Fruit fly (Drosophila melanogaster): ENCODE results near the gene Nepl17.

The Nepl17 gene

DNA sequence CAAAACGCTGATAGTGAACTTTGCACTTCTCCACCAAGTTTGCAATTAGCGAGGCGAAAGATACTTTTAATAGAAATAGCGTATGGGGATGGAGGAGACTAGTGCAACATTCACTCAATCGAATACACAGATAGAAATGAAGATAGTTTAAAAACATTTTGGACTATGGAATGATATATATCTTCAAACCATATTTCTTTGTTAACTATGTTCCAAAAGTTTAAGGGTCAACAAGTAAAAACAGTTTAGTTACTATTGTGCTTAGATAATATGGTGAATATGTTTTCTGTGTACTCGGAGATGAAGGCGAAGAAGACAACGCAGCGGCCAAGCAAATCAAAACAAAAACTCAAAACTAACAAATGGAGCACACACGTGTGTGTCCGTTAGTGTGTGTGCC, 31.5 kb downstream of the Nepl17 start (continued):
- TF ChIP-seq CG30020 (tag; optimal IDR thresholded peaks at IDR 0.05) (no peak), NfI (GFP tag; optimal IDR thresholded peaks at IDR 0.05) (peak; percentile 48), hbn (GFP tag; IDR thresholded peaks at IDR 0.05; ENCODE audit: partially characterized antibody) (no peak), kah (GFP tag; optimal IDR thresholded peaks at IDR 0.05) (no peak), ro (GFP tag; IDR thresholded peaks at IDR 0.05) (no peak), CG8089 (GFP tag; optimal IDR thresholded peaks at IDR 0.05) (no peak), CG17802 (tag; optimal IDR thresholded peaks at IDR 0.05) (peak; percentile 8), pan (optimal IDR thresholded peaks at IDR 0.05) (no peak), pan (GFP tag; optimal IDR thresholded peaks at IDR 0.05 in 1 of 2, IDR thresholded peaks at IDR 0.05 in 1 of 2) (peak in 1 of 2 experiments; percentile 76), cad (GFP tag; optimal IDR thresholded peaks at IDR 0.05) (no peak), CG6175 (GFP tag; IDR thresholded peaks at IDR 0.05) (no peak), Atf3 (GFP tag; optimal IDR thresholded peaks at IDR 0.05) (no peak), sqz (GFP tag; optimal IDR thresholded peaks at IDR 0.05) (no peak), GATAe (GFP tag; conservative IDR thresholded peaks at IDR 0.05) (no peak), Hr51 (GFP tag; optimal IDR thresholded peaks at IDR 0.05) (peak in 1 of 2 experiments; percentile 73), Six4 (GFP tag; optimal IDR thresholded peaks at IDR 0.05) (no peak), B-H2 (GFP tag; optimal IDR thresholded peaks at IDR 0.05) (no peak), Atf-2 (GFP tag; optimal IDR thresholded peaks at IDR 0.05) (no peak), nau (GFP tag; optimal IDR thresholded peaks at IDR 0.05) (no peak), Elba2 (GFP tag; optimal IDR thresholded peaks at IDR 0.05) (no peak), B-H1 (GFP tag; IDR thresholded peaks at IDR 0.05) (peak; percentile 29; the same call in 1 of the 3 replicates), CG3838 (GFP tag; optimal IDR thresholded peaks at IDR 0.05) (no peak), CG3847 (GFP tag; IDR thresholded peaks at IDR 0.05) (no peak), CG18011 (GFP tag; optimal IDR thresholded peaks at IDR 0.05) (no peak), PHDP (tag; optimal IDR thresholded peaks at IDR 0.05) (peak; percentile 66), tin (GFP tag; optimal IDR thresholded peaks at IDR 0.05) (no peak), seq (GFP tag; IDR thresholded peaks at IDR 0.05) (no peak), CG14965 (GFP tag; optimal IDR thresholded peaks at IDR 0.05; ENCODE audit: borderline replicate concordance) (no peak), CG12219 (GFP tag; optimal IDR thresholded peaks at IDR 0.05) (peak; percentile 27), CG12104 (GFP tag; optimal IDR thresholded peaks at IDR 0.05) (no peak), CG17612 (GFP tag; IDR thresholded peaks at IDR 0.05) (no peak), CG2202 (tag; optimal IDR thresholded peaks at IDR 0.05) (no peak), CkIIα-i1 (GFP tag; IDR thresholded peaks at IDR 0.05) (no peak), repo (GFP tag; optimal IDR thresholded peaks at IDR 0.05) (no peak), CG7987 (GFP tag; optimal IDR thresholded peaks at IDR 0.05) (no peak), hb (GFP tag; IDR thresholded peaks at IDR 0.05; ENCODE audit: partially characterized antibody) (no peak), pnt (GFP tag; optimal IDR thresholded peaks at IDR 0.05) (peak; percentile 53), BEAF-32 (GFP tag; optimal IDR thresholded peaks at IDR 0.05) (no peak), HLH4C (GFP tag; IDR thresholded peaks at IDR 0.05; ENCODE audit: partially characterized antibody) (no peak), Sox102F (GFP tag; optimal IDR thresholded peaks at IDR 0.05) (peak; percentile 79), CG18599 (GFP tag; optimal IDR thresholded peaks at IDR 0.05) (peak; percentile 4), CG2889 (GFP tag; IDR thresholded peaks at IDR 0.05) (no peak), sob (GFP tag; IDR thresholded peaks at IDR 0.05) (peak; percentile 17; the same call in 1 of the 2 replicates), Mad (GFP tag; optimal IDR thresholded peaks at IDR 0.05) (no peak), CG12942 (GFP tag; optimal IDR thresholded peaks at IDR 0.05) (no peak), CG10267 (tag; optimal IDR thresholded peaks at IDR 0.05) (peak; percentile 5), org-1 (GFP tag; optimal IDR thresholded peaks at IDR 0.05) (peak; percentile 6), CG10654 (GFP tag; optimal IDR thresholded peaks at IDR 0.05) (peak; percentile 3), Max (GFP tag; optimal IDR thresholded peaks at IDR 0.05) (no peak), CG2120 (GFP tag; optimal IDR thresholded peaks at IDR 0.05) (no peak), pita (GFP tag; optimal IDR thresholded peaks at IDR 0.05) (no peak), CG2199 (GFP tag; IDR thresholded peaks at IDR 0.05) (no peak)
